Worm (Caenorhabditis elegans) whole organism, L1 larva: Measurements from ENCODE around the gene F43E2.6.

Experiments used
- C04F5.9 ChIP-seq: sonication (generic microtip); optimal IDR thresholded peaks from 2 replicates; lab custom pipeline; 2016; ENCODE audit warnings: missing genetic modification characterization, missing compliant biosample characterization
- F16B12.6 ChIP-seq: fragments of 150-350 bp; optimal IDR thresholded peaks from 2 replicates; lab custom pipeline; 2014; ENCODE audit warnings: missing biosample characterization, missing genetic modification characterization
- Y116A8C.19 ChIP-seq: sonication (generic microtip); optimal IDR thresholded peaks from 2 replicates; lab custom pipeline; 2016; ENCODE audit warnings: missing compliant biosample characterization, missing genetic modification characterization, borderline replicate concordance
- alr-1 ChIP-seq: fragments of 200-800 bp; sonication (Bioruptor generic); optimal IDR thresholded peaks from 2 replicates; lab custom pipeline; 2018; ENCODE audit warnings: borderline replicate concordance, mild to moderate bottlenecking, missing genetic modification characterization, missing compliant biosample characterization
- aly-2 ChIP-seq: fragments of 150-350 bp; optimal IDR thresholded peaks from 2 replicates; lab custom pipeline; 2014; ENCODE audit warnings: missing biosample characterization, missing genetic modification characterization
- ama-1 ChIP-seq: fragments of 150-350 bp; optimal IDR thresholded peaks from 2 replicates; lab custom pipeline; 2014
- blmp-1 ChIP-seq: fragments of 150-350 bp; optimal IDR thresholded peaks from 2 replicates; lab custom pipeline; 2014; ENCODE audit warnings: missing biosample characterization, missing genetic modification characterization
- ceh-63 ChIP-seq: fragments of 200-800 bp; sonication (Bioruptor generic); optimal IDR thresholded peaks from 2 replicates; lab custom pipeline; 2018; ENCODE audit warnings: mild to moderate bottlenecking, missing genetic modification characterization, missing compliant biosample characterization
- ceh-82 ChIP-seq, 3 experiments: fragments of 150-350 bp in 1 of 3; sonication (generic microtip) in 2 of 3; optimal IDR thresholded peaks; 2 replicates each; lab custom pipeline; 2014 to 2017; ENCODE audit warnings: missing biosample characterization in 3 of 3, missing genetic modification characterization in 3 of 3
- ceh-90 ChIP-seq: sonication (generic microtip); optimal IDR thresholded peaks from 2 replicates; lab custom pipeline; 2016; ENCODE audit warnings: missing genetic modification characterization, missing compliant biosample characterization
- dpl-1 ChIP-seq, 3 experiments: fragments of 150-350 bp in 2 of 3; sonication (generic microtip) in 1 of 3; optimal IDR thresholded peaks; 2 replicates each; lab custom pipeline; 2014 to 2017; ENCODE audit warnings: missing biosample characterization in 3 of 3, missing genetic modification characterization in 3 of 3, missing genetic modification reagents in 3 of 3
- efl-1 ChIP-seq, 4 experiments: fragments of 150-350 bp; optimal IDR thresholded peaks in 3 of 4; peaks in 1 of 4; 1 replicate in 1 of 4; 2 replicates in 3 of 4; lab custom pipeline; 2014; ENCODE audit warnings: missing biosample characterization in 2 of 4, missing genetic modification characterization in 2 of 4, missing genetic modification reagents in 2 of 4
- egl-13 ChIP-seq: sonication (generic microtip); optimal IDR thresholded peaks from 2 replicates; lab custom pipeline; 2016; ENCODE audit warnings: missing genotype, missing genetic modification reagents, missing genetic modification characterization, missing compliant biosample characterization
- elt-3 ChIP-seq, 6 experiments: fragments of 150-350 bp in 1 of 6; sonication (generic microtip); optimal IDR thresholded peaks; 2 replicates each; lab custom pipeline; 2017 to 2018; ENCODE audit warnings: missing biosample characterization in 6 of 6, missing genetic modification characterization in 6 of 6, inconsistent platforms in 1 of 6
- fos-1 ChIP-seq: fragments of 150-350 bp; optimal IDR thresholded peaks from 2 replicates; lab custom pipeline; 2014; ENCODE audit warnings: missing biosample characterization, missing genetic modification characterization
- grh-1 ChIP-seq: fragments of 200-800 bp; sonication (Bioruptor generic); IDR thresholded peaks from 2 replicates; pipeline ENCODE4 v1.3.6; 2022; ENCODE audit warnings: missing genetic modification reagents, missing genetic modification characterization, missing compliant biosample characterization
- hlh-17 ChIP-seq: fragments of 200-800 bp; sonication (Bioruptor generic); optimal IDR thresholded peaks from 2 replicates; lab custom pipeline; 2018; ENCODE audit warnings: missing genetic modification characterization, mild to moderate bottlenecking, missing compliant biosample characterization, moderate library complexity, borderline replicate concordance
- hlh-4 ChIP-seq: sonication (generic microtip); optimal IDR thresholded peaks from 2 replicates; lab custom pipeline; 2016; ENCODE audit warnings: mild to moderate bottlenecking, missing genetic modification characterization, missing compliant biosample characterization
- hpl-2 ChIP-seq: fragments of 150-350 bp; optimal IDR thresholded peaks from 2 replicates; lab custom pipeline; 2014; ENCODE audit warnings: missing biosample characterization, missing genetic modification reagents, missing genetic modification characterization
- irx-1 ChIP-seq: sonication (generic microtip); optimal IDR thresholded peaks from 2 replicates; lab custom pipeline; 2016; ENCODE audit warnings: missing genetic modification characterization, missing compliant biosample characterization
- isw-1 ChIP-seq: fragments of 200-800 bp; sonication (Bioruptor generic); IDR thresholded peaks from 2 replicates; pipeline ENCODE4 v1.3.6; 2022; ENCODE audit warnings: missing genetic modification characterization, missing compliant biosample characterization
- jun-1 ChIP-seq: fragments of 150-350 bp; optimal IDR thresholded peaks from 2 replicates; lab custom pipeline; 2014; ENCODE audit warnings: missing biosample characterization, missing genetic modification reagents, missing genetic modification characterization
- lin-13 ChIP-seq: fragments of 150-350 bp; optimal IDR thresholded peaks from 2 replicates; lab custom pipeline; 2014; ENCODE audit warnings: missing biosample characterization, missing genetic modification reagents, missing genetic modification characterization
- lin-15B ChIP-seq: fragments of 150-350 bp; sonication (generic microtip); optimal IDR thresholded peaks from 3 replicates; lab custom pipeline; 2014; ENCODE audit warnings: missing biosample characterization, missing genetic modification characterization
- lin-39 ChIP-seq: fragments of 150-350 bp; optimal IDR thresholded peaks from 2 replicates; lab custom pipeline; 2014; ENCODE audit warnings: missing biosample characterization, missing genetic modification reagents, missing genetic modification characterization
- lsy-2 ChIP-seq, 2 experiments: fragments of 150-350 bp; optimal IDR thresholded peaks; 2 replicates each; lab custom pipeline; 2014; ENCODE audit warnings: missing biosample characterization in 2 of 2, missing genetic modification characterization in 2 of 2
- mab-9 ChIP-seq: fragments of 200-800 bp; sonication (Bioruptor generic); IDR thresholded peaks from 2 replicates; pipeline ENCODE4 v1.3.6; 2022; ENCODE audit warnings: missing genetic modification reagents, missing genetic modification characterization, missing compliant biosample characterization
- mdl-1 ChIP-seq, 2 experiments: fragments of 150-350 bp; optimal IDR thresholded peaks; 2 replicates each; lab custom pipeline; 2014 to 2017; ENCODE audit warnings: missing biosample characterization in 2 of 2, missing genetic modification characterization in 2 of 2, inconsistent platforms in 1 of 2
- mep-1 ChIP-seq: fragments of 150-350 bp; optimal IDR thresholded peaks from 2 replicates; lab custom pipeline; 2014; ENCODE audit warnings: missing biosample characterization, missing genetic modification characterization
- nhr-19 ChIP-seq: fragments of 200-800 bp; sonication (Bioruptor generic); conservative IDR thresholded peaks from 2 replicates; pipeline ENCODE4 v1.3.6; 2022; ENCODE audit warnings: missing genetic modification characterization, missing compliant biosample characterization
- nhr-20 ChIP-seq: sonication (generic microtip); optimal IDR thresholded peaks from 2 replicates; lab custom pipeline; 2016; ENCODE audit warnings: mild to moderate bottlenecking, missing genetic modification characterization, missing compliant biosample characterization
- nhr-237 ChIP-seq: fragments of 150-350 bp; optimal IDR thresholded peaks from 2 replicates; lab custom pipeline; 2014; ENCODE audit warnings: missing biosample characterization, missing genetic modification characterization
- nhr-28 ChIP-seq: fragments of 150-350 bp; optimal IDR thresholded peaks from 2 replicates; lab custom pipeline; 2014; ENCODE audit warnings: missing biosample characterization, missing genetic modification characterization
- nhr-77 ChIP-seq: fragments of 150-350 bp; optimal IDR thresholded peaks from 2 replicates; lab custom pipeline; 2014; ENCODE audit warnings: missing biosample characterization, missing genetic modification characterization
- nhr-90 ChIP-seq: sonication (generic microtip); optimal IDR thresholded peaks from 2 replicates; lab custom pipeline; 2016; ENCODE audit warnings: mild to moderate bottlenecking, missing genetic modification characterization, missing compliant biosample characterization; ENCODE audit not compliant: poor library complexity
- pax-3 ChIP-seq: fragments of 200-800 bp; sonication (Bioruptor generic); optimal IDR thresholded peaks from 2 replicates; lab custom pipeline; 2018; ENCODE audit warnings: mild to moderate bottlenecking, missing genetic modification characterization, moderate library complexity, missing compliant biosample characterization
- pqm-1 ChIP-seq: sonication (generic microtip); optimal IDR thresholded peaks from 3 replicates; lab custom pipeline; 2017; ENCODE audit warnings: missing biosample characterization, missing genetic modification characterization
- snpc-4 ChIP-seq: fragments of 150-350 bp; optimal IDR thresholded peaks from 2 replicates; lab custom pipeline; 2014; ENCODE audit warnings: missing biosample characterization, missing genetic modification characterization
- snu-23 ChIP-seq: sonication (generic microtip); optimal IDR thresholded peaks from 2 replicates; lab custom pipeline; 2016; ENCODE audit warnings: missing genetic modification characterization, missing compliant biosample characterization
- sox-4 ChIP-seq: sonication (generic microtip); optimal IDR thresholded peaks from 2 replicates; lab custom pipeline; 2016; ENCODE audit warnings: missing genetic modification characterization, missing compliant biosample characterization
- swsn-7 ChIP-seq: sonication (generic microtip); optimal IDR thresholded peaks from 2 replicates; lab custom pipeline; 2016; ENCODE audit warnings: missing genetic modification characterization, missing compliant biosample characterization
- tlp-1 ChIP-seq: fragments of 150-350 bp; optimal IDR thresholded peaks from 2 replicates; lab custom pipeline; 2014; ENCODE audit warnings: missing biosample characterization, missing genetic modification characterization
- unc-86 ChIP-seq: sonication (generic microtip); optimal IDR thresholded peaks from 2 replicates; lab custom pipeline; 2016; ENCODE audit warnings: missing genetic modification characterization, missing compliant biosample characterization
- unc-98 ChIP-seq: fragments of 200-800 bp; sonication (Bioruptor generic); IDR thresholded peaks from 2 replicates; pipeline ENCODE4 v1.3.6; 2022; ENCODE audit warnings: missing genetic modification characterization, missing compliant biosample characterization
- xbp-1 ChIP-seq: sonication (generic microtip); optimal IDR thresholded peaks from 2 replicates; lab custom pipeline; 2016; ENCODE audit warnings: missing genetic modification characterization, missing compliant biosample characterization
- zag-1 ChIP-seq: fragments of 150-350 bp; optimal IDR thresholded peaks from 2 replicates; lab custom pipeline; 2014; ENCODE audit warnings: missing biosample characterization, missing genetic modification characterization
- zip-4 ChIP-seq: fragments of 200-800 bp; sonication (Bioruptor generic); optimal IDR thresholded peaks from 2 replicates; lab custom pipeline; 2018; ENCODE audit warnings: mild to moderate bottlenecking, missing genetic modification characterization, moderate library complexity, missing compliant biosample characterization
- ztf-11 ChIP-seq, 2 experiments: sonication (generic microtip); optimal IDR thresholded peaks; 2 replicates each; lab custom pipeline; 2016 to 2017; ENCODE audit warnings: missing genetic modification characterization in 2 of 2, missing biosample characterization in 1 of 2, missing compliant biosample characterization in 1 of 2
- ztf-4 ChIP-seq: fragments of 150-350 bp; optimal IDR thresholded peaks from 2 replicates; lab custom pipeline; 2014; ENCODE audit warnings: missing biosample characterization, missing genetic modification characterization

F43E2.6 gene

ce11 chrII:7393393-7393792 lies 24.7 kb upstream of the F43E2.6 start:
- peak; percentile 37 for TF ChIP-seq blmp-1
- no peak for TF ChIP-seq F16B12.6 (tag; lab: Kevin White, UChicago)
- no peak for TF ChIP-seq efl-1 (optimal IDR thresholded peaks at IDR 0.05; lab: Kevin White, UChicago)
- peak in 1 of 2 experiments; percentile 72 for TF ChIP-seq efl-1 (GFP tag; optimal IDR thresholded peaks at IDR 0.05 in 1 of 2; lab: Kevin White, UChicago)
- TF ChIP-seq nhr-77 (tag; lab: Kevin White, UChicago), result no peak
- no peak for TF ChIP-seq isw-1 (GFP tag; lab: Robert Waterston, UW)
- TF ChIP-seq ceh-82 (tag; optimal IDR thresholded peaks at IDR 0.05; lab: Kevin White, UChicago), result no peak
- TF ChIP-seq ztf-4 (tag; lab: Kevin White, UChicago), result peak; percentile 15
- no peak for TF ChIP-seq lin-39 (tag; lab: Kevin White, UChicago)
- no peak for TF ChIP-seq mab-9
- no peak for TF ChIP-seq jun-1 (tag; lab: Kevin White, UChicago)
- TF ChIP-seq egl-13, result no peak
- peak in 1 of 6 experiments; percentile 7 for TF ChIP-seq elt-3 (tag; optimal IDR thresholded peaks at IDR 0.05; lab: Kevin White, UChicago)

DNA sequence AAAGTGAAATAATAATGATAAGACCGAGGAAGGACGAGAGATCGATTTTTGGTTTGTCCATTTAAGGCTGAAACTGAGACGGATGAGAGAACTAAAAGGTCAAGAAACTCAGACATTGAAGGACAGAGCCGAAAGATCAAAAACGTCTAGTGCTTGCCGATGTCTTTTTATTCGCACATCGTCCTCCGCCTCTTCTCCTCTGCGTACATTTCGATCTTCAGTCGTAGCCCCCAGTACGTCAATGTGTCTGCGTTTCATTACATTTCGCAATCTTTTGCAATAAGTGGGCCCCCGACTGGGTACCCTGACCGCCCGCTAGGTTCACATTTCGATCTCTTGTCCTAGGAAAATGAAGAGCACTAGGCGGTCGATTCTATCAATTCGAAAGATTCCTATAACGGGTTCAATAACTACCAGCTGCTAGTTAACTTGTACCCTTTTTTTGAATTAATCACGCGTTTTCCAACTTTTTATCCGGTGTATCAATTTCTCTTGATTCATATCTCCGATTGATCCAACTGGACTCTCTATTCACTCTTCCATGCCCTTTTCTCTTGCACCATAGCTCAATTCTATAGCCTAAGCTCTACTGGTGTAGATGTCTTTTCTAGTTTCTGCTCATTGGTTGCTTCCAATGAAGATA lies 23.5 kb upstream of the F43E2.6 start:
- TF ChIP-seq efl-1 (optimal IDR thresholded peaks at IDR 0.05; lab: Kevin White, UChicago), result peak; percentile 42 to 62
- peak; percentile 12 to 93 for TF ChIP-seq efl-1 (GFP tag; optimal IDR thresholded peaks at IDR 0.05 in 1 of 2; lab: Kevin White, UChicago)
- TF ChIP-seq sox-4 (tag; lab: Kevin White, UChicago), result no peak
- no peak for TF ChIP-seq pqm-1 (tag; lab: Kevin White, UChicago)
- peak; percentile 6 to 69 for TF ChIP-seq lsy-2 (tag; optimal IDR thresholded peaks at IDR 0.05; lab: Kevin White, UChicago)
- TF ChIP-seq elt-3 (tag; optimal IDR thresholded peaks at IDR 0.05; lab: Kevin White, UChicago), result no peak
- peak; percentile 33 for TF ChIP-seq swsn-7 (tag; lab: Kevin White, UChicago)
- TF ChIP-seq C04F5.9, result no peak
- peak; percentile 53 for TF ChIP-seq xbp-1 (tag; lab: Kevin White, UChicago)
- peak in 2 of 3 experiments; percentile 1 to 3 for TF ChIP-seq dpl-1 (GFP tag; optimal IDR thresholded peaks at IDR 0.05; lab: Kevin White, UChicago)
- TF ChIP-seq snu-23 (GFP tag; lab: Kevin White, UChicago), result peak; percentile 67
- TF ChIP-seq unc-98 (GFP tag; lab: Robert Waterston, UW), result no peak
- TF ChIP-seq hlh-4, result no peak
- peak; percentile 53 for TF ChIP-seq nhr-237 (tag; lab: Kevin White, UChicago)
- no peak for TF ChIP-seq lin-15B
- TF ChIP-seq ceh-90, result no peak
- no peak for TF ChIP-seq ceh-63 (GFP tag; lab: Kevin White, UChicago)
- TF ChIP-seq ceh-82 (tag; optimal IDR thresholded peaks at IDR 0.05; lab: Kevin White, UChicago), result peak; percentile 50 to 76 (median 71)
- TF ChIP-seq tlp-1 (tag; lab: Kevin White, UChicago), result no peak
- no peak for TF ChIP-seq nhr-28 (tag; lab: Kevin White, UChicago)
- TF ChIP-seq nhr-19, result peak; percentile 32; the same call in 1 of the 2 replicates
- TF ChIP-seq irx-1 (tag; lab: Kevin White, UChicago), result no peak
- no peak for TF ChIP-seq ztf-4 (tag; lab: Kevin White, UChicago)
- TF ChIP-seq ztf-11 (tag; optimal IDR thresholded peaks at IDR 0.05; lab: Kevin White, UChicago), result no peak
- no peak for TF ChIP-seq hpl-2 (GFP tag; lab: Kevin White, UChicago)
- TF ChIP-seq snpc-4 (tag; lab: Kevin White, UChicago), result no peak
- TF ChIP-seq lin-13 (GFP tag; lab: Kevin White, UChicago), result no peak
- peak in 1 of 2 experiments; percentile 42 for TF ChIP-seq mdl-1 (tag; optimal IDR thresholded peaks at IDR 0.05; lab: Kevin White, UChicago)
- TF ChIP-seq ama-1 (lab: Kevin White, UChicago), result no peak
- TF ChIP-seq Y116A8C.19, result no peak
- no peak for TF ChIP-seq zag-1 (tag; lab: Kevin White, UChicago)
- no peak for TF ChIP-seq egl-13
- no peak for TF ChIP-seq mep-1 (tag; lab: Kevin White, UChicago)
- no peak for TF ChIP-seq hlh-17 (GFP tag; lab: Kevin White, UChicago)
- no peak for TF ChIP-seq unc-86 (tag; lab: Kevin White, UChicago)
- no peak for TF ChIP-seq pax-3 (tag; lab: Kevin White, UChicago)
- TF ChIP-seq aly-2 (tag; lab: Kevin White, UChicago), result no peak
- TF ChIP-seq fos-1 (tag; lab: Kevin White, UChicago), result no peak
- TF ChIP-seq nhr-20, result peak; percentile 66
- TF ChIP-seq nhr-77 (tag; lab: Kevin White, UChicago), result no peak
- TF ChIP-seq nhr-90, result peak; percentile 33
- no peak for TF ChIP-seq alr-1 (tag; lab: Kevin White, UChicago)
- TF ChIP-seq grh-1, result no peak
- TF ChIP-seq isw-1 (GFP tag; lab: Robert Waterston, UW), result peak; percentile 24; the same call in 1 of the 2 replicates
- peak; percentile 75 for TF ChIP-seq zip-4 (GFP tag; lab: Kevin White, UChicago)
